Fruit fly (Drosophila melanogaster) whole organism, embryonic: ENCODE data around the gene CG3119.
A peak's percentile ranks its signal among the peaks of the same experiment; 100 is the strongest.

Source experiments
- Asciz ChIP-seq: fragments of 200-800 bp; sonication (Bioruptor generic); optimal IDR thresholded peaks from 2 replicates; lab custom pipeline; 2017; ENCODE audit warnings: missing biosample characterization, mild to moderate bottlenecking, missing genetic modification characterization, missing genetic modification reagents
- Bdp1 ChIP-seq: fragments of 200-800 bp; sonication (Bioruptor generic); optimal IDR thresholded peaks from 3 replicates; lab custom pipeline; 2016; ENCODE audit warnings: missing biosample characterization, missing genetic modification characterization
- CG10209 ChIP-seq: fragments of 200-800 bp; sonication (Bioruptor generic); optimal IDR thresholded peaks from 3 replicates; lab custom pipeline; 2017; ENCODE audit warnings: missing biosample characterization, mild to moderate bottlenecking, missing genetic modification characterization, missing genetic modification reagents
- CG10321 ChIP-seq: fragments of 200-800 bp; sonication (Bioruptor generic); IDR thresholded peaks from 2 replicates; pipeline ENCODE4 v1.3.6; 2022; ENCODE audit warnings: missing biosample characterization, missing genetic modification characterization
- CG11456 ChIP-seq: fragments of 200-800 bp; sonication (Bioruptor generic); IDR thresholded peaks from 3 replicates; pipeline ENCODE4 v1.3.6; 2022; ENCODE audit warnings: missing biosample characterization, missing genetic modification characterization
- CG14667 ChIP-seq: fragments of 200-800 bp; sonication (Bioruptor generic); IDR thresholded peaks from 2 replicates; pipeline ENCODE4 v1.3.6; 2022; ENCODE audit warnings: missing biosample characterization, missing genetic modification characterization
- CG16779 ChIP-seq: fragments of 200-800 bp; sonication (Bioruptor generic); IDR thresholded peaks from 2 replicates; pipeline ENCODE4 v1.3.6; 2022; ENCODE audit warnings: missing biosample characterization, missing genetic modification characterization
- CG16815 ChIP-seq: fragments of 200-800 bp; sonication (Bioruptor generic); optimal IDR thresholded peaks from 3 replicates; lab custom pipeline; 2017; ENCODE audit warnings: missing biosample characterization, mild to moderate bottlenecking, missing genetic modification characterization
- CG17385 ChIP-seq: fragments of 200-800 bp; sonication (Bioruptor generic); optimal IDR thresholded peaks from 3 replicates; lab custom pipeline; 2018; ENCODE audit warnings: missing biosample characterization, mild to moderate bottlenecking, missing genetic modification characterization
- CG17612 ChIP-seq: fragments of 200-800 bp; sonication (Bioruptor generic); IDR thresholded peaks from 2 replicates; pipeline ENCODE4 v1.3.6; 2022; ENCODE audit warnings: missing biosample characterization, missing genetic modification characterization
- CG2116 ChIP-seq: fragments of 200-800 bp; sonication (Bioruptor generic); optimal IDR thresholded peaks from 3 replicates; lab custom pipeline; 2018; ENCODE audit warnings: missing biosample characterization, mild to moderate bottlenecking, missing genetic modification characterization
- CG2120 ChIP-seq: fragments of 200-800 bp; sonication (Bioruptor generic); optimal IDR thresholded peaks from 3 replicates; lab custom pipeline; 2016; ENCODE audit warnings: missing biosample characterization, missing genetic modification characterization
- CG5180 ChIP-seq: fragments of 200-800 bp; sonication (Bioruptor generic); optimal IDR thresholded peaks from 3 replicates; lab custom pipeline; 2017; ENCODE audit warnings: missing biosample characterization, missing genetic modification characterization, mild to moderate bottlenecking, moderate library complexity, missing genetic modification reagents
- CG6854 ChIP-seq: fragments of 200-800 bp; sonication (Bioruptor generic); optimal IDR thresholded peaks from 3 replicates; lab custom pipeline; 2017; ENCODE audit warnings: missing biosample characterization, mild to moderate bottlenecking, missing genetic modification characterization
- CG7372 ChIP-seq: fragments of 200-800 bp; sonication (Bioruptor generic); IDR thresholded peaks from 2 replicates; pipeline ENCODE4 v1.3.6; 2022; ENCODE audit warnings: missing biosample characterization, missing genetic modification characterization
- CG7963 ChIP-seq: fragments of 200-800 bp; sonication (Bioruptor generic); IDR thresholded peaks from 3 replicates; pipeline ENCODE4 v1.3.6; 2022; ENCODE audit warnings: missing biosample characterization, missing genetic modification characterization; ENCODE audit not compliant: partially characterized antibody
- CG9437 ChIP-seq: fragments of 200-800 bp; sonication (Bioruptor generic); optimal IDR thresholded peaks from 2 replicates; lab custom pipeline; 2018; ENCODE audit warnings: missing biosample characterization, mild to moderate bottlenecking, missing genetic modification characterization
- CG9797 ChIP-seq: fragments of 200-800 bp; sonication (Bioruptor generic); optimal IDR thresholded peaks from 3 replicates; lab custom pipeline; 2018; ENCODE audit warnings: missing biosample characterization, mild to moderate bottlenecking, missing genetic modification characterization
- D19B ChIP-seq: fragments of 200-800 bp; sonication (Bioruptor generic); optimal IDR thresholded peaks from 2 replicates; lab custom pipeline; 2017; ENCODE audit warnings: missing biosample characterization, mild to moderate bottlenecking, missing genetic modification characterization
- Doc3 ChIP-seq: fragments of 200-800 bp; sonication (Bioruptor generic); IDR thresholded peaks from 3 replicates; pipeline ENCODE4 v1.3.6; 2022; ENCODE audit warnings: missing biosample characterization, missing genetic modification characterization; ENCODE audit not compliant: partially characterized antibody
- E2f2 ChIP-seq: fragments of 200-800 bp; sonication (Bioruptor generic); IDR thresholded peaks from 2 replicates; pipeline ENCODE4 v1.3.6; 2022; ENCODE audit warnings: missing biosample characterization, missing genetic modification characterization
- HLH4C ChIP-seq: fragments of 200-800 bp; sonication (Bioruptor generic); IDR thresholded peaks from 3 replicates; pipeline ENCODE4 v1.3.6; 2022; ENCODE audit warnings: missing biosample characterization, missing genetic modification characterization; ENCODE audit not compliant: partially characterized antibody
- Kr ChIP-seq: fragments of 200-800 bp; sonication (Bioruptor generic); optimal IDR thresholded peaks from 2 replicates; lab custom pipeline; 2017; ENCODE audit warnings: missing biosample characterization, mild to moderate bottlenecking, missing genetic modification characterization
- Lpt ChIP-seq: fragments of >200 bp; optimal IDR thresholded peaks from 2 replicates; lab custom pipeline; 2018; ENCODE audit warnings: missing biosample characterization, missing genetic modification characterization
- MESR4 ChIP-seq: fragments of 200-800 bp; sonication (Bioruptor generic); optimal IDR thresholded peaks from 2 replicates; lab custom pipeline; 2018; ENCODE audit warnings: missing biosample characterization, mild to moderate bottlenecking, missing genetic modification characterization, moderate library complexity
- Med ChIP-seq: fragments of 200-800 bp; sonication (Bioruptor generic); peaks from one replicate; lab custom pipeline; 2016; ENCODE audit warnings: missing biosample characterization, missing genetic modification characterization, mild to moderate bottlenecking, inconsistent platforms, moderate library complexity
- NC2α ChIP-seq: fragments of 200-800 bp; sonication (Bioruptor generic); optimal IDR thresholded peaks from 2 replicates; lab custom pipeline; 2016; ENCODE audit warnings: missing biosample characterization, missing genetic modification characterization
- Ptx1 ChIP-seq: fragments of 200-800 bp; sonication (Bioruptor generic); IDR thresholded peaks from 2 replicates; pipeline ENCODE4 v1.3.6; 2022; ENCODE audit warnings: missing biosample characterization, missing genetic modification characterization
- al ChIP-seq: fragments of 200-800 bp; sonication (Bioruptor generic); IDR thresholded peaks from 2 replicates; pipeline ENCODE4 v1.3.6; 2022; ENCODE audit warnings: missing biosample characterization, missing genetic modification characterization
- az2 ChIP-seq: fragments of 200-800 bp; sonication (Bioruptor generic); optimal IDR thresholded peaks from 3 replicates; lab custom pipeline; 2016; ENCODE audit warnings: missing biosample characterization, missing genetic modification characterization
- br ChIP-seq: fragments of >200 bp; optimal IDR thresholded peaks from 2 replicates; lab custom pipeline; 2017
- cg ChIP-seq: fragments of 200-800 bp; sonication (Bioruptor generic); optimal IDR thresholded peaks from 3 replicates; lab custom pipeline; 2019; ENCODE audit warnings: missing biosample characterization, mild to moderate bottlenecking, missing genetic modification characterization, moderate library complexity
- danr ChIP-seq: fragments of 200-800 bp; sonication (Bioruptor generic); IDR thresholded peaks from 2 replicates; pipeline ENCODE4 v1.3.6; 2022; ENCODE audit warnings: missing biosample characterization, missing genetic modification characterization
- dpn ChIP-seq, 2 experiments: fragments of 200-800 bp; sonication (Bioruptor generic); optimal IDR thresholded peaks; 3 replicates each; lab custom pipeline; 2016; ENCODE audit warnings: missing biosample characterization in 2 of 2, missing genetic modification characterization in 2 of 2
- kah ChIP-seq: fragments of 200-800 bp; sonication (Bioruptor generic); optimal IDR thresholded peaks from 2 replicates; lab custom pipeline; 2018; ENCODE audit warnings: missing biosample characterization, mild to moderate bottlenecking, missing genetic modification characterization
- kni ChIP-seq: fragments of 200-800 bp; sonication (Bioruptor generic); optimal IDR thresholded peaks from 3 replicates; lab custom pipeline; 2017; ENCODE audit warnings: mild to moderate bottlenecking, missing biosample characterization, missing genetic modification reagents, missing genetic modification characterization
- lola ChIP-seq, 3 experiments: fragments of >200 bp in 2 of 3; fragments of 200-800 bp in 1 of 3; sonication (Bioruptor generic) in 1 of 3; optimal IDR thresholded peaks; 2 replicates each; lab custom pipeline; 2017 to 2019; ENCODE audit warnings: missing biosample characterization in 3 of 3, missing genetic modification characterization in 3 of 3, mild to moderate bottlenecking in 1 of 3, moderate library complexity in 1 of 3
- nerfin-1 ChIP-seq: fragments of 200-800 bp; sonication (Bioruptor generic); optimal IDR thresholded peaks from 3 replicates; lab custom pipeline; 2019; ENCODE audit warnings: missing biosample characterization, mild to moderate bottlenecking, missing genetic modification characterization, moderate library complexity
- onecut ChIP-seq: fragments of 200-800 bp; sonication (Bioruptor generic); IDR thresholded peaks from 2 replicates; pipeline ENCODE4 v1.3.6; 2022; ENCODE audit warnings: missing biosample characterization, missing genetic modification characterization
- pum ChIP-seq: fragments of 200-800 bp; sonication (Bioruptor generic); optimal IDR thresholded peaks from 2 replicates; lab custom pipeline; 2016; ENCODE audit warnings: missing biosample characterization, missing genetic modification characterization
- ranshi ChIP-seq: fragments of 200-800 bp; sonication (Bioruptor generic); IDR thresholded peaks from 2 replicates; pipeline ENCODE4 v1.3.6; 2022; ENCODE audit warnings: missing biosample characterization, missing genetic modification characterization
- run ChIP-seq: fragments of 200-800 bp; sonication (Bioruptor generic); optimal IDR thresholded peaks from 3 replicates; lab custom pipeline; 2018; ENCODE audit warnings: missing biosample characterization, mild to moderate bottlenecking, missing genetic modification characterization
- seq ChIP-seq: fragments of 200-800 bp; sonication (Bioruptor generic); IDR thresholded peaks from 2 replicates; pipeline ENCODE4 v1.3.6; 2022; ENCODE audit warnings: missing biosample characterization, missing genetic modification characterization
- sob ChIP-seq: fragments of 200-800 bp; sonication (Bioruptor generic); IDR thresholded peaks from 2 replicates; pipeline ENCODE4 v1.3.6; 2022; ENCODE audit warnings: missing biosample characterization, missing genetic modification characterization
- sqz ChIP-seq: fragments of 200-800 bp; sonication (Bioruptor generic); optimal IDR thresholded peaks from 3 replicates; lab custom pipeline; 2018; ENCODE audit warnings: missing biosample characterization, mild to moderate bottlenecking, missing genetic modification characterization
- sug ChIP-seq: fragments of 200-800 bp; optimal IDR thresholded peaks from 2 replicates; lab custom pipeline; 2019; ENCODE audit warnings: missing biosample characterization, mild to moderate bottlenecking, missing genetic modification characterization, moderate library complexity
- tna ChIP-seq: fragments of 200-800 bp; sonication (Bioruptor generic); IDR thresholded peaks from 2 replicates; pipeline ENCODE4 v1.3.6; 2022; ENCODE audit warnings: missing biosample characterization, missing genetic modification characterization; ENCODE audit not compliant: partially characterized antibody
- yki ChIP-seq: fragments of >200 bp; optimal IDR thresholded peaks from 3 replicates; lab custom pipeline; 2018
- z ChIP-seq: fragments of 200-800 bp; sonication (Bioruptor generic); IDR thresholded peaks from 3 replicates; pipeline ENCODE4 v1.3.6; 2022; ENCODE audit warnings: missing biosample characterization, missing genetic modification characterization
- zfh2 ChIP-seq: fragments of 200-800 bp; sonication (Bioruptor generic); optimal IDR thresholded peaks from 2 replicates; lab custom pipeline; 2016; ENCODE audit warnings: missing biosample characterization, missing genetic modification characterization

Gene CG3119

dm6 chr2L:2855773-2856615 lies 18.4 kb upstream of the CG3119 start, which contains the start of the genes CG3104 and RpS21 (continued):
- TF ChIP-seq pum (GFP tag; lab: Kevin White, UChicago): peak; percentile 65
- TF ChIP-seq CG10321 (GFP tag; lab: Robert Waterston, UW): peak; percentile 71; the same call in 1 of the 2 replicates
- peak; percentile 66 for TF ChIP-seq CG17612
- peak; percentile 96 for TF ChIP-seq ranshi (GFP tag; lab: Robert Waterston, UW)
- TF ChIP-seq CG9437: peak; percentile 58
- TF ChIP-seq CG2120 (GFP tag; lab: Kevin White, UChicago): peak; percentile 73
- TF ChIP-seq D19B: peak; percentile 56
- TF ChIP-seq sug (tag; lab: Kevin White, UChicago): peak; percentile 86
- no peak for TF ChIP-seq seq
- TF ChIP-seq Lpt: no peak
- peak; percentile 98 for TF ChIP-seq MESR4 (GFP tag; lab: Kevin White, UChicago)
- peak; percentile 86 for TF ChIP-seq CG14667 (GFP tag; lab: Robert Waterston, UW)
- peak; percentile 84 for TF ChIP-seq sqz (GFP tag; lab: Kevin White, UChicago)
- peak; percentile 95 for TF ChIP-seq CG9797 (GFP tag; lab: Kevin White, UChicago)
- TF ChIP-seq CG5180 (GFP tag; lab: Kevin White, UChicago): peak; percentile 44
- TF ChIP-seq kni: peak; percentile 87
- TF ChIP-seq z: no peak
- TF ChIP-seq danr (GFP tag; lab: Robert Waterston, UW): peak; percentile 61
- peak; percentile 70 for TF ChIP-seq CG2116 (GFP tag; lab: Kevin White, UChicago)
- TF ChIP-seq CG16779 (GFP tag; lab: Robert Waterston, UW): peak; percentile 94
- TF ChIP-seq CG10209 (GFP tag; lab: Kevin White, UChicago): peak; percentile 87
- TF ChIP-seq sob: peak; percentile 94
- TF ChIP-seq CG17385: peak; percentile 87
- peak; percentile 79 to 87 for TF ChIP-seq dpn (GFP tag; optimal IDR thresholded peaks at IDR 0.05; lab: Kevin White, UChicago)
- TF ChIP-seq HLH4C: no peak
- TF ChIP-seq Doc3: no peak
- peak; percentile 72 for TF ChIP-seq CG6854
- TF ChIP-seq nerfin-1 (tag; lab: Kevin White, UChicago): peak; percentile 76
- TF ChIP-seq CG16815 (GFP tag; lab: Kevin White, UChicago): peak; percentile 72
- TF ChIP-seq CG7963 (GFP tag; lab: Robert Waterston, UW): no peak
- TF ChIP-seq br: no peak
- TF ChIP-seq yki (lab: Kevin White, UChicago): no peak
- peak; percentile 88 for TF ChIP-seq E2f2
- TF ChIP-seq az2 (GFP tag; lab: Kevin White, UChicago): peak; percentile 75
- TF ChIP-seq onecut: peak; percentile 91
- TF ChIP-seq kah (GFP tag; lab: Kevin White, UChicago): peak; percentile 58
- peak; percentile 80 for TF ChIP-seq Asciz
- peak; percentile 88 for TF ChIP-seq CG7372 (GFP tag; lab: Robert Waterston, UW)
- peak; percentile 81 for TF ChIP-seq al (GFP tag; lab: Robert Waterston, UW)
- peak; percentile 65 for TF ChIP-seq run (tag; lab: Kevin White, UChicago)
- peak; percentile 39 for TF ChIP-seq Kr (GFP tag; lab: Kevin White, UChicago)
- peak; percentile 98 for TF ChIP-seq CG11456 (GFP tag; lab: Robert Waterston, UW)
- peak; percentile 64 for TF ChIP-seq NC2α (GFP tag; lab: Kevin White, UChicago)
- TF ChIP-seq Med (GFP tag; lab: Kevin White, UChicago): peak; percentile 98
- peak; percentile 87 for TF ChIP-seq Ptx1
- TF ChIP-seq Bdp1 (GFP tag; lab: Kevin White, UChicago): peak; percentile 67
- TF ChIP-seq lola (GFP tag; optimal IDR thresholded peaks at IDR 0.05; lab: Kevin White, UChicago): peak in 1 of 3 experiments; percentile 71
- TF ChIP-seq zfh2 (GFP tag; lab: Kevin White, UChicago): peak; percentile 86
- TF ChIP-seq cg (GFP tag; lab: Kevin White, UChicago): no peak
- TF ChIP-seq tna (GFP tag; lab: Robert Waterston, UW): no peak
